Fruit fly (Drosophila melanogaster): ENCODE measurements around the gene CG32298.

CG32298 gene

DNA sequence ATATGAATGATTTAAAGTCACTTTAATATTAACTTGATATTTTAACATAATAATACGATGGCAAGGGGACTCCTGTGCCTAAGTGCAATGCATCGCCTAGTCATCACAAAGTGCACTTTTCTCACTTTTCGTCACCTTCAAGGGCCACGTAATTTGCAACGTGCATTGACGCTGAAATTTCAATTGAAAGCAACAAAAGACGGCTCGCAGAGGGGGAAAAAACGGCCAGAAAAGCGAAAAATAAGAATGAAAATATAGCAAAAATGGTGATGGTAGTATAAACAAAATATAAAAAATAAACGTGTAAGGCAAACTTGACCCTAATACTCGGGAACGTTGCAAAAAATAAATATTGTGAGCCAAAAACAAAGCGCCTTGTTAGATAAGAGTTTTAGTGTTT, 32.8 kb upstream of the CG32298 start:
- TF ChIP-seq tj (GFP tag; optimal IDR thresholded peaks at IDR 0.05) (peak; percentile 97), bab1 (GFP tag; optimal IDR thresholded peaks at IDR 0.05) (peak; percentile 8), cnc (optimal IDR thresholded peaks at IDR 0.05) (no peak)

DNA sequence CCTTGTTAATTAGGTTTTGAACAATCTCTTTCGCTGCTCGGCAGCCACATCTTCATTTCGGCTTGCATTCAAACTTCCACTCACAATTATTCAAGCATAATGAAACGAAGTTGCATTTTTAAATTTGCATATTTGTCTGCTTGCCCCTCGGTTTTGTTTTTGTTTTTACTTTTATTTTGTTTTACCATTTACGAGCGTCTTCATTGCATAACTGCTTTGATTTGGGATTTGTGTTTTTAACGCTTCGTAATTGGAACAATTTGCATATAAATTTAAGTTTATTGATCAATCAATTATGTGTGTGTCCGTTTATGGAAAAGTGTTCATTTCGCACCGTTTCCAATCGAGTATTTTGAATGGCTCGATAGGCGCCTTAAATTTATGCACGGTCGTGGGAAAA, 32.0 kb upstream of the CG32298 start:
- TF ChIP-seq bab1 (GFP tag; optimal IDR thresholded peaks at IDR 0.05) (no peak), pad (GFP tag; optimal IDR thresholded peaks at IDR 0.05) (no peak), CG5204 (GFP tag; optimal IDR thresholded peaks at IDR 0.05) (no peak), cic (GFP tag; optimal IDR thresholded peaks at IDR 0.05) (no peak), kay (GFP tag; ENCODE audit: borderline replicate concordance) (no peak), CG14711 (tag; optimal IDR thresholded peaks at IDR 0.05) (no peak), toe (GFP tag; optimal IDR thresholded peaks at IDR 0.05) (no peak), CG7045 (GFP tag; optimal IDR thresholded peaks at IDR 0.05) (no peak), Hr96 (GFP tag; optimal IDR thresholded peaks at IDR 0.05) (no peak), CG33017 (tag; optimal IDR thresholded peaks at IDR 0.05) (no peak), ovo (GFP tag; optimal IDR thresholded peaks at IDR 0.05) (no peak), cnc (optimal IDR thresholded peaks at IDR 0.05) (no peak), CG1620 (GFP tag; optimal IDR thresholded peaks at IDR 0.05) (no peak), CG7101 (tag; optimal IDR thresholded peaks at IDR 0.05) (no peak), Clk (GFP tag; optimal IDR thresholded peaks at IDR 0.05) (no peak), tj (GFP tag; optimal IDR thresholded peaks at IDR 0.05) (no peak)

- TF ChIP-seq kay (GFP tag; ENCODE audit: borderline replicate concordance) (no peak), ovo (GFP tag; optimal IDR thresholded peaks at IDR 0.05) (no peak), cic (GFP tag; optimal IDR thresholded peaks at IDR 0.05) (no peak), Clk (GFP tag; optimal IDR thresholded peaks at IDR 0.05) (no peak), CG7045 (GFP tag; optimal IDR thresholded peaks at IDR 0.05) (no peak), CG1620 (GFP tag; optimal IDR thresholded peaks at IDR 0.05) (no peak), Crg-1 (GFP tag; optimal IDR thresholded peaks at IDR 0.05) (no peak), CG12768 (GFP tag; optimal IDR thresholded peaks at IDR 0.05) (no peak), toe (GFP tag; optimal IDR thresholded peaks at IDR 0.05) (no peak), CG7101 (tag; optimal IDR thresholded peaks at IDR 0.05) (no peak), Hr96 (GFP tag; optimal IDR thresholded peaks at IDR 0.05) (no peak), tj (GFP tag; optimal IDR thresholded peaks at IDR 0.05) (no peak), bab1 (GFP tag; optimal IDR thresholded peaks at IDR 0.05) (no peak), CG5204 (GFP tag; optimal IDR thresholded peaks at IDR 0.05) (no peak), Mnt (GFP tag; optimal IDR thresholded peaks at IDR 0.05) (no peak), CG11617 (GFP tag; optimal IDR thresholded peaks at IDR 0.05) (no peak), pad (GFP tag; optimal IDR thresholded peaks at IDR 0.05) (no peak), CG14711 (tag; optimal IDR thresholded peaks at IDR 0.05) (no peak)
Measured at dm6 chr3L:2421138-2421537, 30.3 kb upstream of the CG32298 start.

DNA sequence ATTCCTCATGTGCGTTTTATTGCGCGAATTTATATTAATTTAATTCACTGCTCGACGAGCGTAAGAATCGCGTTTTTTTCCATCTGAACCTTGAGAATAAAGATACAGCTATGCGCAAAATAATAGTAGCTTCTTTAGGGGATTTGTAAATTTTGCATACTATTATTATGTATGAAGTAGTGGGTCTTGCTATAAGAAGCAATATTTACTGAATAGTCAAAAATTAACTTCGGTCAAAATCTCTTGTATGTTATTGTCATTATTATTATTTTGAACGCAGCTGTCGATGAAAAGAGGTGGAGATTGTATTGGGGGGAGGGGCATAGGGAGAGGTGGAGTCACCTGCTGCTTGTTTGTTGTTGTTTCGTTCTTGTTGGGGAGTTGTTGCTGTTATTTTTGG, 28.0 kb upstream of the CG32298 start:
- TF ChIP-seq CG7101 (tag; optimal IDR thresholded peaks at IDR 0.05): no peak
- TF ChIP-seq CG12768 (GFP tag; optimal IDR thresholded peaks at IDR 0.05): no peak
- TF ChIP-seq CG33017 (tag; optimal IDR thresholded peaks at IDR 0.05): no peak
- no peak for TF ChIP-seq toe (GFP tag; optimal IDR thresholded peaks at IDR 0.05)
- TF ChIP-seq CG7045 (GFP tag; optimal IDR thresholded peaks at IDR 0.05): peak; percentile 4
- peak; percentile 60 for TF ChIP-seq CG14711 (tag; optimal IDR thresholded peaks at IDR 0.05)
- TF ChIP-seq bab1 (GFP tag; optimal IDR thresholded peaks at IDR 0.05): peak; percentile 71
- TF ChIP-seq kay (GFP tag; ENCODE audit: borderline replicate concordance): peak; percentile 58

DNA sequence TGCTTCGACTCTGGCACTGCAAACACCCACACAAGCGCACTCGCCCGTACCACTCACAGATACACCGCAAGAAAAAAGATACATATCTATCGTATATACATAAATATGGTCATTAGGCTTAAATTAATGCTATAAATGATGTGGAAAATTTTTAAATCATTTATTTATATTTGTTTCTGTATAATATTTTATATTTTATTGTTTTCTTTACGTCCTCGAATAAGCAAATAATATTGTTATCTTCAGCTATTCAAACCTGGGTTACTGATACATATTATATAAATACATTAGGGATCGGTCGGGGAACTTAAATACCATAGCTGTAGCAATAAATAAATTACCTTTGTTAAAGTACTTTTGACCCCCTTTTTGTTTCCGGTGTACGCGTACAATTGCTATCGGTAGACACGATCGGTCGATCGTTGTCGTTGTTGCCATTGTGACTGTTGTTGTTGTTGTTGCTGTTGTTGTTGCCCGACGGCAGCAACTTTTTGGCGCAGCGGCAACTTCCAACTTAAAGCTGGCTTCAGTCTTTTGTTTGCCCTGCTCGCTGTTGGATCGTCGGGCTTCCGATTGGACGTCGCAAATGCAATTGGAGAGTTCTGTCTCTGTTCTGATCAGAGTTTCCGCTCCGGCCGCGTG, 26.7 kb upstream of the CG32298 start:
- TF ChIP-seq CG14711 (tag; optimal IDR thresholded peaks at IDR 0.05) (peak; percentile 61), CG12768 (GFP tag; optimal IDR thresholded peaks at IDR 0.05) (peak; percentile 11), Hr96 (GFP tag; optimal IDR thresholded peaks at IDR 0.05) (peak; percentile 1), ovo (GFP tag; optimal IDR thresholded peaks at IDR 0.05) (no peak), CG11617 (GFP tag; optimal IDR thresholded peaks at IDR 0.05) (peak; percentile 82), kay (GFP tag; ENCODE audit: borderline replicate concordance) (peak; percentile 42), CG5204 (GFP tag; optimal IDR thresholded peaks at IDR 0.05) (peak; percentile 32), pad (GFP tag; optimal IDR thresholded peaks at IDR 0.05) (peak; percentile 80), CG7045 (GFP tag; optimal IDR thresholded peaks at IDR 0.05) (peak; percentile 77), bab1 (GFP tag; optimal IDR thresholded peaks at IDR 0.05) (peak; percentile 94), CG7101 (tag; optimal IDR thresholded peaks at IDR 0.05) (peak; percentile 65), Mnt (GFP tag; optimal IDR thresholded peaks at IDR 0.05) (no peak), toe (GFP tag; optimal IDR thresholded peaks at IDR 0.05) (peak; percentile 20), CG33017 (tag; optimal IDR thresholded peaks at IDR 0.05) (peak; percentile 48), Clk (GFP tag; optimal IDR thresholded peaks at IDR 0.05) (no peak), Crg-1 (GFP tag; optimal IDR thresholded peaks at IDR 0.05) (peak; percentile 22), tj (GFP tag; optimal IDR thresholded peaks at IDR 0.05) (peak; percentile 76), cnc (optimal IDR thresholded peaks at IDR 0.05) (no peak), cic (GFP tag; optimal IDR thresholded peaks at IDR 0.05) (no peak), CG1620 (GFP tag; optimal IDR thresholded peaks at IDR 0.05) (peak; percentile 18)

- TF ChIP-seq tj (GFP tag; optimal IDR thresholded peaks at IDR 0.05): peak; percentile 35
- TF ChIP-seq CG7101 (tag; optimal IDR thresholded peaks at IDR 0.05): no peak
Measured at dm6 chr3L:2414876-2415275, 24.1 kb upstream of the CG32298 start.
